Worm (Caenorhabditis elegans) whole organism, young adult: ENCODE results near the gene Y48A6B.7.

Experiments used
- B0035.1 ChIP-seq: sonication (generic microtip); optimal IDR thresholded peaks from 2 replicates; lab custom pipeline; 2016; ENCODE audit warnings: missing genetic modification characterization, mild to moderate bottlenecking, missing compliant biosample characterization, missing genotype, missing genetic modification reagents
- B0336.3 ChIP-seq: fragments of 200-800 bp; sonication (Bioruptor generic); IDR thresholded peaks from 2 replicates; pipeline ENCODE4 v1.3.6; 2022; ENCODE audit warnings: missing genetic modification characterization, missing compliant biosample characterization
- C06A6.2 ChIP-seq: fragments of 200-800 bp; sonication (Bioruptor generic); conservative IDR thresholded peaks from 2 replicates; pipeline ENCODE4 v1.3.6; 2022; ENCODE audit warnings: missing genetic modification characterization, missing compliant biosample characterization
- D2030.7 ChIP-seq: fragments of 200-800 bp; sonication (Bioruptor generic); IDR thresholded peaks from 2 replicates; pipeline ENCODE4 v1.3.6; 2022; ENCODE audit warnings: missing genetic modification reagents, missing genetic modification characterization, missing compliant biosample characterization
- F10E7.11 ChIP-seq: sonication (generic microtip); optimal IDR thresholded peaks from 2 replicates; lab custom pipeline; 2017; ENCODE audit warnings: mild to moderate bottlenecking, missing genetic modification characterization, moderate library complexity, missing compliant biosample characterization
- F55B11.4 ChIP-seq: sonication (generic microtip); optimal IDR thresholded peaks from 2 replicates; lab custom pipeline; 2016; ENCODE audit warnings: missing compliant biosample characterization, missing genetic modification characterization, borderline replicate concordance; ENCODE audit not compliant: insufficient read depth
- F57C9.4 ChIP-seq: sonication (generic microtip); optimal IDR thresholded peaks from 2 replicates; lab custom pipeline; 2017; ENCODE audit warnings: mild to moderate bottlenecking, missing genetic modification characterization, missing compliant biosample characterization
- K11D2.4 ChIP-seq: fragments of 200-800 bp; sonication (Bioruptor generic); IDR thresholded peaks from 2 replicates; pipeline ENCODE4 v1.3.6; 2022; ENCODE audit warnings: missing genetic modification reagents, missing genetic modification characterization, missing compliant biosample characterization
- T26A5.8 ChIP-seq: sonication (generic microtip); optimal IDR thresholded peaks from 2 replicates; lab custom pipeline; 2016; ENCODE audit warnings: missing genetic modification characterization, missing compliant biosample characterization
- Y53G8AR.9 ChIP-seq: fragments of 200-800 bp; sonication (Bioruptor generic); conservative IDR thresholded peaks from 2 replicates; pipeline ENCODE4 v1.3.6; 2022; ENCODE audit warnings: missing genetic modification reagents, missing genetic modification characterization, missing compliant biosample characterization
- Y67H2A.10 ChIP-seq: fragments of 200-800 bp; sonication (Bioruptor generic); conservative IDR thresholded peaks from 2 replicates; pipeline ENCODE4 v1.3.6; 2022; ENCODE audit warnings: missing genetic modification reagents, missing genetic modification characterization, missing compliant biosample characterization
- aptf-3 ChIP-seq: fragments of 200-800 bp; sonication (Bioruptor generic); IDR thresholded peaks from 2 replicates; pipeline ENCODE4 v1.3.6; 2022; ENCODE audit warnings: missing genetic modification characterization, missing compliant biosample characterization
- attf-3 ChIP-seq: fragments of 200-800 bp; sonication (Bioruptor generic); conservative IDR thresholded peaks from 2 replicates; pipeline ENCODE4 v1.3.6; 2022; ENCODE audit warnings: missing genetic modification reagents, missing genetic modification characterization, missing compliant biosample characterization
- attf-5 ChIP-seq: fragments of 200-800 bp; sonication (Bioruptor generic); optimal IDR thresholded peaks from 2 replicates; lab custom pipeline; 2018; ENCODE audit warnings: mild to moderate bottlenecking, missing genetic modification characterization, missing compliant biosample characterization
- attf-6 ChIP-seq: fragments of 200-800 bp; sonication (Bioruptor generic); IDR thresholded peaks from 2 replicates; pipeline ENCODE4 v1.3.6; 2022; ENCODE audit warnings: missing genetic modification reagents, missing genetic modification characterization, missing compliant biosample characterization
- cebp-2 ChIP-seq: fragments of 200-800 bp; sonication (Bioruptor generic); IDR thresholded peaks from 2 replicates; pipeline ENCODE4 v1.3.6; 2022; ENCODE audit warnings: missing genetic modification characterization, missing compliant biosample characterization
- ceh-100 ChIP-seq: fragments of 200-800 bp; sonication (Bioruptor generic); IDR thresholded peaks from 2 replicates; pipeline ENCODE4 v1.3.6; 2022; ENCODE audit warnings: missing genetic modification reagents, missing genetic modification characterization, missing compliant biosample characterization
- ceh-27 ChIP-seq: fragments of 200-800 bp; sonication (Bioruptor generic); optimal IDR thresholded peaks from 2 replicates; lab custom pipeline; 2018; ENCODE audit warnings: mild to moderate bottlenecking, missing genetic modification characterization, moderate library complexity, missing compliant biosample characterization
- ceh-40 ChIP-seq: fragments of 200-800 bp; sonication (Bioruptor generic); IDR thresholded peaks from 2 replicates; pipeline ENCODE4 v1.3.6; 2022; ENCODE audit warnings: missing genetic modification characterization, missing compliant biosample characterization
- ceh-79 ChIP-seq: sonication (generic microtip); optimal IDR thresholded peaks from 2 replicates; lab custom pipeline; 2017; ENCODE audit warnings: mild to moderate bottlenecking, missing genetic modification characterization, missing compliant biosample characterization
- ceh-91 ChIP-seq: fragments of 200-800 bp; sonication (Bioruptor generic); IDR thresholded peaks from 2 replicates; pipeline ENCODE4 v1.3.6; 2022; ENCODE audit warnings: missing genetic modification reagents, missing genetic modification characterization, missing compliant biosample characterization
- ekl-4 ChIP-seq: fragments of 200-800 bp; sonication (Bioruptor generic); IDR thresholded peaks from 2 replicates; pipeline ENCODE4 v1.3.6; 2022; ENCODE audit warnings: missing genetic modification reagents, missing genetic modification characterization, missing compliant biosample characterization
- fkh-3 ChIP-seq: sonication (generic microtip); optimal IDR thresholded peaks from 2 replicates; lab custom pipeline; 2016; ENCODE audit warnings: mild to moderate bottlenecking, missing genetic modification characterization, missing compliant biosample characterization
- hrde-1 ChIP-seq: sonication (generic microtip); optimal IDR thresholded peaks from 2 replicates; lab custom pipeline; 2016; ENCODE audit warnings: missing genetic modification characterization, mild to moderate bottlenecking, missing compliant biosample characterization, moderate library complexity, missing genotype, missing genetic modification reagents, borderline replicate concordance
- let-526 ChIP-seq: fragments of 200-800 bp; sonication (Bioruptor generic); IDR thresholded peaks from 2 replicates; pipeline ENCODE4 v1.3.6; 2022; ENCODE audit warnings: missing genetic modification reagents, missing genetic modification characterization, missing compliant biosample characterization
- let-607 ChIP-seq, 2 experiments: fragments of 200-800 bp in 1 of 2; sonication (Bioruptor generic) in 1 of 2; sonication (generic microtip) in 1 of 2; optimal IDR thresholded peaks; 2 replicates each; lab custom pipeline; 2016 to 2018; ENCODE audit warnings: mild to moderate bottlenecking in 2 of 2, missing compliant biosample characterization in 2 of 2, missing genetic modification characterization in 2 of 2, moderate library complexity in 2 of 2, missing genotype in 1 of 2
- madf-3 ChIP-seq: fragments of 200-800 bp; sonication (Bioruptor generic); IDR thresholded peaks from 2 replicates; pipeline ENCODE4 v1.3.6; 2022; ENCODE audit warnings: missing genetic modification reagents, missing genetic modification characterization, missing compliant biosample characterization
- mcd-1 ChIP-seq: fragments of 200-800 bp; sonication (Bioruptor generic); IDR thresholded peaks from 2 replicates; pipeline ENCODE4 v1.3.6; 2022; ENCODE audit warnings: missing genetic modification reagents, missing genetic modification characterization, missing compliant biosample characterization
- mel-28 ChIP-seq: sonication (generic microtip); optimal IDR thresholded peaks from 2 replicates; lab custom pipeline; 2016; ENCODE audit warnings: borderline replicate concordance, mild to moderate bottlenecking, missing genetic modification characterization, missing compliant biosample characterization
- mxl-1 ChIP-seq: sonication (generic microtip); optimal IDR thresholded peaks from 2 replicates; lab custom pipeline; 2016; ENCODE audit warnings: missing genetic modification characterization, missing compliant biosample characterization
- nfya-1 ChIP-seq: sonication (generic microtip); optimal IDR thresholded peaks from 2 replicates; lab custom pipeline; 2017; ENCODE audit warnings: antibody characterized with exemption, missing compliant biosample characterization, missing genetic modification characterization, borderline replicate concordance; ENCODE audit not compliant: insufficient read depth
- nhr-120 ChIP-seq: fragments of 200-800 bp; sonication (Bioruptor generic); IDR thresholded peaks from 2 replicates; pipeline ENCODE4 v1.3.6; 2022; ENCODE audit warnings: missing genetic modification characterization, missing compliant biosample characterization
- pbrm-1 ChIP-seq: fragments of 200-800 bp; sonication (Bioruptor generic); IDR thresholded peaks from 2 replicates; pipeline ENCODE4 v1.3.6; 2022; ENCODE audit warnings: missing genetic modification reagents, missing genetic modification characterization, missing compliant biosample characterization
- rcor-1 ChIP-seq: fragments of 200-800 bp; sonication (Bioruptor generic); IDR thresholded peaks from 2 replicates; pipeline ENCODE4 v1.3.6; 2022; ENCODE audit warnings: missing genetic modification reagents, missing genetic modification characterization, missing compliant biosample characterization
- sdz-38 ChIP-seq: sonication (generic microtip); optimal IDR thresholded peaks from 2 replicates; lab custom pipeline; 2016; ENCODE audit warnings: missing genotype, missing genetic modification characterization, missing compliant biosample characterization
- snpc-1.1 ChIP-seq: sonication (generic microtip); optimal IDR thresholded peaks from 2 replicates; lab custom pipeline; 2017; ENCODE audit warnings: missing genetic modification characterization, mild to moderate bottlenecking, missing compliant biosample characterization, antibody characterized with exemption, moderate library complexity, missing genotype, missing genetic modification reagents; ENCODE audit not compliant: insufficient read depth
- snpc-3.4 ChIP-seq: sonication (generic microtip); optimal IDR thresholded peaks from 2 replicates; lab custom pipeline; 2017; ENCODE audit warnings: missing genetic modification characterization, mild to moderate bottlenecking, missing compliant biosample characterization, antibody characterized with exemption, moderate library complexity, missing genotype, missing genetic modification reagents
- snpc-4 ChIP-seq, 5 experiments: fragments of 150-350 bp in 1 of 5; sonication (generic microtip) in 4 of 5; optimal IDR thresholded peaks; 2 replicates each; lab custom pipeline; 2014 to 2018; ENCODE audit warnings: missing genetic modification characterization in 5 of 5, missing biosample characterization in 3 of 5, antibody characterized with exemption in 2 of 5, mild to moderate bottlenecking in 2 of 5, missing compliant biosample characterization in 2 of 5, missing genotype in 2 of 5, moderate library complexity in 2 of 5, missing genetic modification reagents in 1 of 5
- somi-1 ChIP-seq: fragments of 200-800 bp; sonication (Bioruptor generic); optimal IDR thresholded peaks from 2 replicates; lab custom pipeline; 2018; ENCODE audit warnings: mild to moderate bottlenecking, missing genetic modification characterization, missing compliant biosample characterization
- tbp1 ChIP-seq: fragments of 200-800 bp; sonication (Bioruptor generic); optimal IDR thresholded peaks from 2 replicates; lab custom pipeline; 2018; ENCODE audit warnings: mild to moderate bottlenecking, missing genetic modification characterization, missing compliant biosample characterization
- tbx-9 ChIP-seq: sonication (generic microtip); optimal IDR thresholded peaks from 2 replicates; lab custom pipeline; 2016; ENCODE audit warnings: borderline replicate concordance, missing genetic modification characterization, inconsistent platforms, missing compliant biosample characterization
- tlf-1 ChIP-seq: fragments of 200-800 bp; sonication (Bioruptor generic); optimal IDR thresholded peaks from 2 replicates; lab custom pipeline; 2018; ENCODE audit warnings: mild to moderate bottlenecking, missing genetic modification characterization, missing compliant biosample characterization
- xnd-1 ChIP-seq: sonication (generic microtip); optimal IDR thresholded peaks from 2 replicates; lab custom pipeline; 2016; ENCODE audit warnings: missing genotype, missing genetic modification reagents, missing genetic modification characterization, missing compliant biosample characterization
- ztf-25 ChIP-seq: fragments of 200-800 bp; sonication (Bioruptor generic); IDR thresholded peaks from 2 replicates; pipeline ENCODE4 v1.3.6; 2022; ENCODE audit warnings: missing genetic modification reagents, missing genetic modification characterization, missing compliant biosample characterization
- ztf-28 ChIP-seq: fragments of 200-800 bp; sonication (Bioruptor generic); IDR thresholded peaks from 2 replicates; pipeline ENCODE4 v1.3.6; 2022; ENCODE audit warnings: missing genetic modification reagents, missing genetic modification characterization, missing compliant biosample characterization
- ztf-3 ChIP-seq: fragments of 200-800 bp; sonication (Bioruptor generic); optimal IDR thresholded peaks from 2 replicates; lab custom pipeline; 2018; ENCODE audit warnings: mild to moderate bottlenecking, missing genetic modification characterization, missing compliant biosample characterization

Y48A6B.7 gene

ce11 chrIII:10989491-10990032 is 36.8 kb downstream of the Y48A6B.7 start (continued):
- TF ChIP-seq mxl-1 (tag; lab: Kevin White, UChicago), result peak; percentile 97
- TF ChIP-seq ceh-91, result peak; percentile 48
- TF ChIP-seq ztf-25, result peak; percentile 97
- peak; percentile 98 for TF ChIP-seq B0336.3 (GFP tag; lab: Robert Waterston, UW)
- peak; percentile 93 for TF ChIP-seq fkh-3 (tag; lab: Kevin White, UChicago)
- peak; percentile 99 for TF ChIP-seq snpc-4 (GFP tag; optimal IDR thresholded peaks at IDR 0.05; lab: Kevin White, UChicago)
- peak; percentile 99 to 100 (median 100) for TF ChIP-seq snpc-4 (tag; optimal IDR thresholded peaks at IDR 0.05; lab: Kevin White, UChicago)
- TF ChIP-seq hrde-1, result peak; percentile 94
- TF ChIP-seq F55B11.4 (tag; lab: Kevin White, UChicago), result peak; percentile 28
- peak; percentile 89 for TF ChIP-seq D2030.7
- TF ChIP-seq ztf-28 (GFP tag; lab: Robert Waterston, UW), result peak; percentile 91; the same call in 1 of the 2 replicates
- peak; percentile 90 for TF ChIP-seq mel-28 (tag; lab: Kevin White, UChicago)
- TF ChIP-seq sdz-38 (tag; lab: Kevin White, UChicago), result peak; percentile 72
- peak; percentile 93 for TF ChIP-seq let-526
- TF ChIP-seq ztf-3 (GFP tag; lab: Kevin White, UChicago), result peak; percentile 91
- TF ChIP-seq pbrm-1 (GFP tag; lab: Robert Waterston, UW), result peak; percentile 92
- peak; percentile 97 for TF ChIP-seq snpc-3.4 (tag; lab: Kevin White, UChicago)
- TF ChIP-seq tbx-9 (tag; lab: Kevin White, UChicago), result peak; percentile 95
- TF ChIP-seq F57C9.4 (tag; lab: Kevin White, UChicago), result peak; percentile 76
- TF ChIP-seq xnd-1 (tag; lab: Kevin White, UChicago), result peak; percentile 33
- TF ChIP-seq attf-5, result peak; percentile 93
- TF ChIP-seq mcd-1, result peak; percentile 95
- no peak for TF ChIP-seq nfya-1 (tag; lab: Kevin White, UChicago)
- peak; percentile 84 to 89 for TF ChIP-seq let-607 (tag; optimal IDR thresholded peaks at IDR 0.05; lab: Kevin White, UChicago)
- peak; percentile 81; the same call in 1 of the 2 replicates for TF ChIP-seq ceh-40 (GFP tag; lab: Robert Waterston, UW)
- TF ChIP-seq attf-6 (GFP tag; lab: Robert Waterston, UW), result peak; percentile 82
- peak; percentile 95 for TF ChIP-seq rcor-1
- peak; percentile 96 for TF ChIP-seq ceh-79 (tag; lab: Kevin White, UChicago)
- peak; percentile 89 for TF ChIP-seq ceh-100 (GFP tag; lab: Robert Waterston, UW)
- TF ChIP-seq aptf-3 (GFP tag; lab: Robert Waterston, UW), result peak; percentile 94
- TF ChIP-seq cebp-2 (GFP tag; lab: Robert Waterston, UW), result peak; percentile 96
- peak; percentile 67 for TF ChIP-seq attf-3 (GFP tag; lab: Robert Waterston, UW)
- peak; percentile 62; the same call in 1 of the 2 replicates for TF ChIP-seq Y67H2A.10 (GFP tag; lab: Robert Waterston, UW)
- peak; percentile 92 for TF ChIP-seq somi-1
- peak; percentile 92 for TF ChIP-seq C06A6.2 (GFP tag; lab: Robert Waterston, UW)
- peak; percentile 90 for TF ChIP-seq B0035.1 (tag; lab: Kevin White, UChicago)
- TF ChIP-seq Y53G8AR.9 (GFP tag; lab: Robert Waterston, UW), result peak; percentile 92
- TF ChIP-seq snpc-1.1 (tag; lab: Kevin White, UChicago), result peak; percentile 97
- peak; percentile 95 for TF ChIP-seq ceh-27 (GFP tag; lab: Kevin White, UChicago)
- TF ChIP-seq tlf-1 (GFP tag; lab: Kevin White, UChicago), result peak; percentile 91
- TF ChIP-seq F10E7.11 (tag; lab: Kevin White, UChicago), result peak; percentile 95
- peak; percentile 95 for TF ChIP-seq T26A5.8
- TF ChIP-seq tbp1 (GFP tag; lab: Kevin White, UChicago), result peak; percentile 90
- TF ChIP-seq K11D2.4 (GFP tag; lab: Robert Waterston, UW), result peak; percentile 95
- TF ChIP-seq ekl-4 (GFP tag; lab: Robert Waterston, UW), result peak; percentile 95
- TF ChIP-seq nhr-120 (GFP tag; lab: Robert Waterston, UW), result peak; percentile 90
- peak; percentile 88 for TF ChIP-seq madf-3 (GFP tag; lab: Robert Waterston, UW)
